Worm (Caenorhabditis elegans): ENCODE results near the gene panl-3.

The panl-3 gene

ce11 chrIII:9854960-9855359 lies 36.1 kb downstream of the panl-3 start:
- TF ChIP-seq aha-1 (tag) = peak; percentile 88
- no peak for TF ChIP-seq F26F4.8 (GFP tag; conservative IDR thresholded peaks at IDR 0.05)

- no peak for TF ChIP-seq ZK546.5 (tag; optimal IDR thresholded peaks at IDR 0.05)
- peak; percentile 8 for TF ChIP-seq mep-1 (tag; optimal IDR thresholded peaks at IDR 0.05)
- peak; percentile 57 for TF ChIP-seq dmd-6 (GFP tag; IDR thresholded peaks at IDR 0.05)
- TF ChIP-seq mdl-1 (tag; optimal IDR thresholded peaks at IDR 0.05) = peak in 1 of 2 experiments; percentile 36
- peak; percentile 8 for TF ChIP-seq pqm-1 (tag; optimal IDR thresholded peaks at IDR 0.05)
- no peak for TF ChIP-seq ztf-11 (tag; optimal IDR thresholded peaks at IDR 0.05)
- TF ChIP-seq nhr-28 (tag; optimal IDR thresholded peaks at IDR 0.05) = peak; percentile 27
- no peak for TF ChIP-seq dmd-8 (GFP tag; IDR thresholded peaks at IDR 0.05)
- TF ChIP-seq nhr-77 (tag; optimal IDR thresholded peaks at IDR 0.05) = peak; percentile 36
- peak; percentile 77 for TF ChIP-seq dve-1 (tag; optimal IDR thresholded peaks at IDR 0.05; ENCODE audit: insufficient read depth)
- TF ChIP-seq php-3 (GFP tag; IDR thresholded peaks at IDR 0.05) = peak; percentile 79
- TF ChIP-seq hlh-30 (tag; optimal IDR thresholded peaks at IDR 0.05; ENCODE audit: insufficient read depth) = peak; percentile 38
- TF ChIP-seq daf-16 (GFP tag; optimal IDR thresholded peaks at IDR 0.05) = no peak
- TF ChIP-seq daf-16 (tag; optimal IDR thresholded peaks at IDR 0.05) = peak; percentile 90
- peak; percentile 21 for TF ChIP-seq mes-2 (tag; optimal IDR thresholded peaks at IDR 0.05; ENCODE audit: poor library complexity, severe bottlenecking)
- TF ChIP-seq dmd-9 (GFP tag; IDR thresholded peaks at IDR 0.05) = no peak
- TF ChIP-seq hlh-11 (tag; optimal IDR thresholded peaks at IDR 0.05) = peak; percentile 54
- TF ChIP-seq Y105C5A.15 (GFP tag; IDR thresholded peaks at IDR 0.05) = no peak
- TF ChIP-seq unc-62 (GFP tag; optimal IDR thresholded peaks at IDR 0.05 in 1 of 2) = peak in 1 of 2 experiments; percentile 29
- no peak for TF ChIP-seq unc-62 (tag; optimal IDR thresholded peaks at IDR 0.05)
- peak; percentile 15 for TF ChIP-seq nhr-11 (tag; optimal IDR thresholded peaks at IDR 0.05)
Observed at ce11 chrIII:9857110-9857509, 38.3 kb downstream of the panl-3 start.

ce11 chrIII:9858061-9858460 lies 39.2 kb downstream of the panl-3 start:
- TF ChIP-seq daf-16 (GFP tag; optimal IDR thresholded peaks at IDR 0.05) (no peak), daf-16 (tag; optimal IDR thresholded peaks at IDR 0.05) (peak; percentile 36), F49E8.2 (tag; optimal IDR thresholded peaks at IDR 0.05; ENCODE audit: borderline replicate concordance) (no peak), zfp-2 (tag; optimal IDR thresholded peaks at IDR 0.05) (no peak), egl-43 (GFP tag; IDR thresholded peaks at IDR 0.05) (no peak), ztf-7 (tag; optimal IDR thresholded peaks at IDR 0.05) (no peak), ceh-44 (GFP tag; IDR thresholded peaks at IDR 0.05) (no peak), cey-2 (tag; optimal IDR thresholded peaks at IDR 0.05; ENCODE audit: borderline replicate concordance, insufficient read depth) (no peak), attf-4 (tag; optimal IDR thresholded peaks at IDR 0.05) (no peak), nhr-11 (tag; optimal IDR thresholded peaks at IDR 0.05) (no peak), unc-39 (tag; optimal IDR thresholded peaks at IDR 0.05) (no peak), daf-8 (GFP tag; IDR thresholded peaks at IDR 0.05) (no peak), lim-7 (GFP tag; IDR thresholded peaks at IDR 0.05) (no peak), pqm-1 (tag; optimal IDR thresholded peaks at IDR 0.05) (peak; percentile 38), unc-62 (GFP tag; optimal IDR thresholded peaks at IDR 0.05 in 1 of 2) (peak in 1 of 2 experiments; percentile 38), unc-62 (tag; optimal IDR thresholded peaks at IDR 0.05) (no peak), hlh-11 (tag; optimal IDR thresholded peaks at IDR 0.05) (peak; percentile 27), Y5F2A.4 (GFP tag; optimal IDR thresholded peaks at IDR 0.05) (no peak), lin-1 (GFP tag; IDR thresholded peaks at IDR 0.05) (no peak), duxl-1 (tag; optimal IDR thresholded peaks at IDR 0.05; ENCODE audit: poor library complexity) (no peak), nhr-41 (GFP tag; IDR thresholded peaks at IDR 0.05) (no peak), dmd-6 (GFP tag; IDR thresholded peaks at IDR 0.05) (peak; percentile 12; the same call in 1 of the 2 replicates), nhr-48 (tag; optimal IDR thresholded peaks at IDR 0.05) (peak; percentile 32), zag-1 (tag; optimal IDR thresholded peaks at IDR 0.05) (no peak), fos-1 (tag; optimal IDR thresholded peaks at IDR 0.05) (no peak), Y75B8A.6 (GFP tag; IDR thresholded peaks at IDR 0.05) (no peak), T26A8.4 (GFP tag; IDR thresholded peaks at IDR 0.05) (no peak), dmd-9 (GFP tag; IDR thresholded peaks at IDR 0.05) (no peak), gei-8 (GFP tag; optimal IDR thresholded peaks at IDR 0.05) (no peak), egl-27 (tag; optimal IDR thresholded peaks at IDR 0.05) (no peak), zip-11 (GFP tag; IDR thresholded peaks at IDR 0.05) (no peak), mdl-1 (tag; optimal IDR thresholded peaks at IDR 0.05) (no peak), snpc-1.2 (GFP tag; IDR thresholded peaks at IDR 0.05) (no peak), Y48G9A.11 (GFP tag; IDR thresholded peaks at IDR 0.05) (no peak), dmd-8 (GFP tag; IDR thresholded peaks at IDR 0.05) (no peak), arid-1 (GFP tag; conservative IDR thresholded peaks at IDR 0.05) (no peak)
